Fruit fly (Drosophila melanogaster) whole organism, embryonic: ENCODE data around the gene dsf.

ENCODE experiments used
- Ada2b ChIP-seq: fragments of 200-800 bp; sonication (Bioruptor generic); IDR thresholded peaks from 2 replicates; pipeline ENCODE4 v1.3.6; 2022; ENCODE audit warnings: missing biosample characterization, missing genetic modification characterization
- C15 ChIP-seq: fragments of 200-800 bp; sonication (Bioruptor generic); IDR thresholded peaks from 3 replicates; pipeline ENCODE4 v1.3.6; 2022; ENCODE audit warnings: missing biosample characterization, missing genetic modification characterization
- CG10462 ChIP-seq: fragments of 200-800 bp; sonication (Bioruptor generic); optimal IDR thresholded peaks from 2 replicates; lab custom pipeline; 2016; ENCODE audit warnings: missing biosample characterization, missing genetic modification characterization
- CG10565 ChIP-seq: fragments of 200-800 bp; sonication (Bioruptor generic); optimal IDR thresholded peaks from 3 replicates; lab custom pipeline; 2016; ENCODE audit warnings: missing biosample characterization, mild to moderate bottlenecking, missing genetic modification characterization
- CG11695 ChIP-seq: fragments of 200-800 bp; sonication (Bioruptor generic); IDR thresholded peaks from 3 replicates; pipeline ENCODE4 v1.3.6; 2022; ENCODE audit warnings: missing biosample characterization, missing genetic modification characterization
- CG1233 ChIP-seq: fragments of 200-800 bp; sonication (Bioruptor generic); optimal IDR thresholded peaks from 4 replicates; lab custom pipeline; 2018; ENCODE audit warnings: missing biosample characterization, mild to moderate bottlenecking, missing genetic modification characterization
- CG13894 ChIP-seq: fragments of 200-800 bp; sonication (Bioruptor generic); optimal IDR thresholded peaks from 3 replicates; lab custom pipeline; 2018; ENCODE audit warnings: missing biosample characterization, mild to moderate bottlenecking, missing genetic modification characterization, moderate library complexity
- CG14014 ChIP-seq: fragments of 200-800 bp; sonication (Bioruptor generic); IDR thresholded peaks from 2 replicates; pipeline ENCODE4 v1.3.6; 2022; ENCODE audit warnings: missing biosample characterization, missing genetic modification characterization
- CG15514 ChIP-seq: fragments of 200-800 bp; sonication (Bioruptor generic); optimal IDR thresholded peaks from 3 replicates; lab custom pipeline; 2017; ENCODE audit warnings: missing biosample characterization, missing genetic modification characterization, mild to moderate bottlenecking, moderate library complexity, missing genetic modification reagents
- CG17359 ChIP-seq: fragments of 200-800 bp; sonication (Bioruptor generic); optimal IDR thresholded peaks from 3 replicates; lab custom pipeline; 2018; ENCODE audit warnings: missing biosample characterization, mild to moderate bottlenecking, missing genetic modification characterization, moderate library complexity
- CG17361 ChIP-seq: fragments of 200-800 bp; sonication (Bioruptor generic); IDR thresholded peaks from 3 replicates; pipeline ENCODE4 v1.3.6; 2022; ENCODE audit warnings: missing biosample characterization, missing genetic modification characterization
- CG2116 ChIP-seq: fragments of 200-800 bp; sonication (Bioruptor generic); optimal IDR thresholded peaks from 3 replicates; lab custom pipeline; 2018; ENCODE audit warnings: missing biosample characterization, mild to moderate bottlenecking, missing genetic modification characterization
- CG30431 ChIP-seq: fragments of 200-800 bp; sonication (Bioruptor generic); optimal IDR thresholded peaks from 2 replicates; lab custom pipeline; 2017; ENCODE audit warnings: missing biosample characterization, missing genetic modification characterization
- CG3065 ChIP-seq: fragments of 200-800 bp; sonication (Bioruptor generic); optimal IDR thresholded peaks from 2 replicates; lab custom pipeline; 2016; ENCODE audit warnings: missing biosample characterization, missing genetic modification characterization
- CG31441 ChIP-seq: fragments of 200-800 bp; sonication (Bioruptor generic); IDR thresholded peaks from 2 replicates; pipeline ENCODE4 v1.3.6; 2022; ENCODE audit warnings: missing biosample characterization, missing genetic modification characterization
- CG4282 ChIP-seq: fragments of 200-800 bp; sonication (Bioruptor generic); optimal IDR thresholded peaks from 2 replicates; lab custom pipeline; 2016; ENCODE audit warnings: missing biosample characterization, missing genetic modification characterization
- CG4854 ChIP-seq: fragments of 200-800 bp; sonication (Bioruptor generic); optimal IDR thresholded peaks from 2 replicates; lab custom pipeline; 2016; ENCODE audit warnings: missing biosample characterization, missing genetic modification characterization, inconsistent platforms
- CG5180 ChIP-seq: fragments of 200-800 bp; sonication (Bioruptor generic); optimal IDR thresholded peaks from 3 replicates; lab custom pipeline; 2017; ENCODE audit warnings: missing biosample characterization, missing genetic modification characterization, mild to moderate bottlenecking, moderate library complexity, missing genetic modification reagents
- CG5953 ChIP-seq: fragments of 200-800 bp; sonication (Bioruptor generic); IDR thresholded peaks from 2 replicates; pipeline ENCODE4 v1.3.6; 2022; ENCODE audit warnings: missing biosample characterization, missing genetic modification characterization
- CG6654 ChIP-seq: fragments of 200-800 bp; sonication (Bioruptor generic); optimal IDR thresholded peaks from 2 replicates; lab custom pipeline; 2017; ENCODE audit warnings: missing biosample characterization, mild to moderate bottlenecking, missing genetic modification characterization
- CG8290 ChIP-seq, 3 experiments: fragments of 200-800 bp; sonication (Bioruptor generic); optimal IDR thresholded peaks; 2 replicates each; lab custom pipeline; 2016 to 2019; ENCODE audit warnings: missing biosample characterization in 3 of 3, missing genetic modification characterization in 3 of 3, mild to moderate bottlenecking in 2 of 3, moderate library complexity in 1 of 3
- CG8388 ChIP-seq: fragments of 200-800 bp; sonication (Bioruptor generic); optimal IDR thresholded peaks from 2 replicates; lab custom pipeline; 2019; ENCODE audit warnings: missing biosample characterization, mild to moderate bottlenecking, missing genetic modification characterization, moderate library complexity
- CG8478 ChIP-seq: fragments of >200 bp; optimal IDR thresholded peaks from 2 replicates; lab custom pipeline; 2018
- Dfd ChIP-seq, 2 experiments: fragments of >200 bp; optimal IDR thresholded peaks; 2 replicates each; lab custom pipeline; 2017; ENCODE audit warnings: missing biosample characterization in 2 of 2, missing genetic modification characterization in 2 of 2
- Fer1 ChIP-seq: fragments of 200-800 bp; sonication (Bioruptor generic); optimal IDR thresholded peaks from 2 replicates; lab custom pipeline; 2017; ENCODE audit warnings: missing biosample characterization, mild to moderate bottlenecking, missing genetic modification characterization
- NC2α ChIP-seq: fragments of 200-800 bp; sonication (Bioruptor generic); optimal IDR thresholded peaks from 2 replicates; lab custom pipeline; 2016; ENCODE audit warnings: missing biosample characterization, missing genetic modification characterization
- Neu2 ChIP-seq: fragments of 200-800 bp; sonication (Bioruptor generic); optimal IDR thresholded peaks from 3 replicates; lab custom pipeline; 2016; ENCODE audit warnings: missing biosample characterization, missing genetic modification characterization, borderline replicate concordance
- Oli ChIP-seq: fragments of 200-800 bp; sonication (Bioruptor generic); optimal IDR thresholded peaks from 2 replicates; lab custom pipeline; 2018; ENCODE audit warnings: missing biosample characterization, mild to moderate bottlenecking, missing genetic modification characterization, moderate library complexity
- Poxn ChIP-seq: fragments of 200-800 bp; sonication (Bioruptor generic); IDR thresholded peaks from 2 replicates; pipeline ENCODE4 v1.3.6; 2022; ENCODE audit warnings: missing biosample characterization, missing genetic modification characterization
- Sry-β ChIP-seq: fragments of 200-800 bp; sonication (Bioruptor generic); optimal IDR thresholded peaks from 2 replicates; lab custom pipeline; 2018; ENCODE audit warnings: missing biosample characterization, mild to moderate bottlenecking, missing genetic modification characterization, moderate library complexity
- Xrp1 ChIP-seq: fragments of 200-800 bp; sonication (Bioruptor generic); IDR thresholded peaks from 2 replicates; pipeline ENCODE4 v1.3.6; 2022; ENCODE audit warnings: missing biosample characterization, missing genetic modification characterization
- br ChIP-seq: fragments of >200 bp; optimal IDR thresholded peaks from 2 replicates; lab custom pipeline; 2017
- cas ChIP-seq: fragments of 200-800 bp; sonication (Bioruptor generic); IDR thresholded peaks from 2 replicates; pipeline ENCODE4 v1.3.6; 2022; ENCODE audit warnings: missing biosample characterization, missing genetic modification characterization
- caup ChIP-seq: fragments of 200-800 bp; sonication (Bioruptor generic); optimal IDR thresholded peaks from 3 replicates; lab custom pipeline; 2017; ENCODE audit warnings: missing biosample characterization, mild to moderate bottlenecking, missing genetic modification characterization, moderate library complexity; ENCODE audit not compliant: severe bottlenecking
- dm ChIP-seq: fragments of 200-800 bp; sonication (Bioruptor generic); optimal IDR thresholded peaks from 3 replicates; lab custom pipeline; 2016; ENCODE audit warnings: missing biosample characterization, missing genetic modification characterization
- fd64A ChIP-seq: fragments of 200-800 bp; sonication (Bioruptor generic); optimal IDR thresholded peaks from 3 replicates; lab custom pipeline; 2018; ENCODE audit warnings: missing biosample characterization, mild to moderate bottlenecking, missing genetic modification characterization
- fu2 ChIP-seq: fragments of 200-800 bp; sonication (Bioruptor generic); optimal IDR thresholded peaks from 2 replicates; lab custom pipeline; 2016; ENCODE audit warnings: missing biosample characterization, missing genetic modification characterization
- h ChIP-seq: fragments of >200 bp; optimal IDR thresholded peaks from 2 replicates; lab custom pipeline; 2017
- hbn ChIP-seq: fragments of 200-800 bp; sonication (Bioruptor generic); IDR thresholded peaks from 2 replicates; pipeline ENCODE4 v1.3.6; 2022; ENCODE audit warnings: missing biosample characterization, missing genetic modification characterization; ENCODE audit not compliant: partially characterized antibody
- lola ChIP-seq, 3 experiments: fragments of >200 bp in 2 of 3; fragments of 200-800 bp in 1 of 3; sonication (Bioruptor generic) in 1 of 3; optimal IDR thresholded peaks; 2 replicates each; lab custom pipeline; 2017 to 2019; ENCODE audit warnings: missing biosample characterization in 3 of 3, missing genetic modification characterization in 3 of 3, mild to moderate bottlenecking in 1 of 3, moderate library complexity in 1 of 3
- p53 ChIP-seq: fragments of 200-800 bp; sonication (Bioruptor generic); optimal IDR thresholded peaks from 2 replicates; lab custom pipeline; 2016; ENCODE audit warnings: missing biosample characterization, missing genetic modification characterization
- pan ChIP-seq, 4 experiments: fragments of >200 bp in 3 of 4; fragments of 200-800 bp in 1 of 4; sonication (Bioruptor generic) in 1 of 4; optimal IDR thresholded peaks in 3 of 4; IDR thresholded peaks in 1 of 4; 2 replicates each; pipeline versions ENCODE4 v1.3.6 to Lab custom; 2017 to 2022; ENCODE audit warnings: missing biosample characterization in 2 of 4, missing genetic modification characterization in 2 of 4, mixed read lengths in 1 of 4
- pb ChIP-seq: fragments of 200-800 bp; sonication (Bioruptor generic); optimal IDR thresholded peaks from 3 replicates; lab custom pipeline; 2016; ENCODE audit warnings: missing biosample characterization, missing genetic modification characterization
- pita ChIP-seq: fragments of 200-800 bp; sonication (Bioruptor generic); optimal IDR thresholded peaks from 2 replicates; lab custom pipeline; 2017; ENCODE audit warnings: missing biosample characterization, mild to moderate bottlenecking, missing genetic modification characterization
- schlank ChIP-seq: fragments of 200-800 bp; sonication (Bioruptor generic); optimal IDR thresholded peaks from 2 replicates; lab custom pipeline; 2018; ENCODE audit warnings: missing biosample characterization, mild to moderate bottlenecking, missing genetic modification characterization
- sob ChIP-seq: fragments of 200-800 bp; sonication (Bioruptor generic); IDR thresholded peaks from 2 replicates; pipeline ENCODE4 v1.3.6; 2022; ENCODE audit warnings: missing biosample characterization, missing genetic modification characterization
- sr ChIP-seq: fragments of 200-800 bp; sonication (Bioruptor generic); IDR thresholded peaks from 3 replicates; pipeline ENCODE4 v1.3.6; 2022; ENCODE audit warnings: missing biosample characterization, missing genetic modification characterization
- trem ChIP-seq: fragments of 200-800 bp; optimal IDR thresholded peaks from 3 replicates; lab custom pipeline; 2019; ENCODE audit warnings: missing biosample characterization, mild to moderate bottlenecking, missing genetic modification characterization, moderate library complexity
- unc-4 ChIP-seq: fragments of 200-800 bp; sonication (Bioruptor generic); IDR thresholded peaks from 2 replicates; pipeline ENCODE4 v1.3.6; 2022; ENCODE audit warnings: missing biosample characterization, missing genetic modification characterization; ENCODE audit not compliant: partially characterized antibody

Gene dsf

DNA sequence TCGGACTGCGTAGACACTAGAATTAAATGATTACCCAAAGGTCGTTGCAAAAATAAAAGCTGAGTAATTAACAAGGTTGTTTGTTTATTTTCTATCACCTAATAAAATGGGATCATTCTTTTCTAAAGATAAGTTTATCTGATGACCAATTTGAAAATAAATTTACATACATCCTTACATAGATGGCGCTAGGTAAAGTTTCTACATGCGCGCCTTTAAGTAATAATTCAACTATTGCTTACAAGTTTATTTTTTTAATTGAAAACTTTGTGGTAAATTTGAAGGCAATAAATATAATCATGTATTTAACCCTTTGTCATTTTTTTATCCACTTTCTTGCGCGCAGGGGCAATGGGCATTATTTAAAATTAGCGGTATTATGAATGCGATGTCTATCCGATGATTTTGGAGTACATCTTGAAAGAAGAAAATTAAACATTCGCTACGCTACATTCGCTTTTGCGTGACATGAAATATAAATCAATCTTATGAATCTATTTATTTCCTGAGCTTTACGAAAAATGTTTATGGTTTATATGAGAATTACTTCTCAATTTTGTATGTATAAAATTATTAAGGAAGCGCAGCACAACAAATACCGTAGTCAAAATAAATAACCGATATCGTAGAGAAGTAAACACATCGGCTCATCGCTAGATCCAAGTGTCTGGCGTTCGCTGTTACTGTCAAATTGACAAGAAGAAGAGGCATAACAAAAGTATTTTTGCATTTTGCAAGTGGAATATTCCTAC is 23.2 kb downstream of the dsf start, which contains the start of gene CG9044 (continued):
- TF ChIP-seq pita (GFP tag; lab: Kevin White, UChicago), result no peak
- TF ChIP-seq CG17359, result no peak
- TF ChIP-seq trem (tag; lab: Kevin White, UChicago), result peak; percentile 17
- no peak for TF ChIP-seq Fer1 (GFP tag; lab: Kevin White, UChicago)
- no peak for TF ChIP-seq p53 (GFP tag; lab: Kevin White, UChicago)
- TF ChIP-seq CG6654, result no peak
- TF ChIP-seq CG15514 (GFP tag; lab: Kevin White, UChicago), result no peak
- no peak for TF ChIP-seq CG10462 (GFP tag; lab: Kevin White, UChicago)
- peak; percentile 86 for TF ChIP-seq hbn (GFP tag; lab: Robert Waterston, UW)
- no peak for TF ChIP-seq CG30431 (GFP tag; lab: Kevin White, UChicago)
- TF ChIP-seq cas (GFP tag; lab: Robert Waterston, UW), result no peak
- no peak for TF ChIP-seq fd64A
- TF ChIP-seq C15 (GFP tag; lab: Robert Waterston, UW), result no peak
- TF ChIP-seq NC2α, result peak; percentile 48
- TF ChIP-seq CG8388, result no peak
- TF ChIP-seq CG10565 (GFP tag; lab: Kevin White, UChicago), result no peak
- TF ChIP-seq Poxn (GFP tag; lab: Robert Waterston, UW), result no peak
- no peak for TF ChIP-seq pb (GFP tag; lab: Kevin White, UChicago)
- TF ChIP-seq CG8478, result no peak
- peak; percentile 74; the same call in 1 of the 2 replicates for TF ChIP-seq sob
- TF ChIP-seq CG14014 (GFP tag; lab: Robert Waterston, UW), result peak; percentile 16; the same call in 1 of the 2 replicates
- TF ChIP-seq sr (GFP tag; lab: Robert Waterston, UW), result no peak
- no peak for TF ChIP-seq Dfd (GFP tag; optimal IDR thresholded peaks at IDR 0.05; lab: Kevin White, UChicago)
- peak; percentile 13 for TF ChIP-seq dm
- no peak for TF ChIP-seq CG13894
- TF ChIP-seq Ada2b (GFP tag; lab: Robert Waterston, UW), result peak; percentile 45; the same call in 1 of the 2 replicates
- TF ChIP-seq CG31441 (GFP tag; lab: Robert Waterston, UW), result no peak
- peak in 1 of 3 experiments; percentile 53 for TF ChIP-seq lola (GFP tag; optimal IDR thresholded peaks at IDR 0.05; lab: Kevin White, UChicago)
- TF ChIP-seq CG1233 (GFP tag; lab: Kevin White, UChicago), result peak; percentile 39
- TF ChIP-seq CG8290 (GFP tag; optimal IDR thresholded peaks at IDR 0.05; lab: Kevin White, UChicago), result peak; percentile 60
- TF ChIP-seq CG8290 (tag; optimal IDR thresholded peaks at IDR 0.05; lab: Kevin White, UChicago), result no peak
- TF ChIP-seq CG4282 (GFP tag; lab: Kevin White, UChicago), result no peak
- peak; percentile 70 for TF ChIP-seq fu2 (GFP tag; lab: Kevin White, UChicago)
- TF ChIP-seq schlank (tag; lab: Kevin White, UChicago), result no peak
- peak; percentile 16 for TF ChIP-seq CG4854 (GFP tag; lab: Kevin White, UChicago)
- TF ChIP-seq CG5953 (GFP tag; lab: Robert Waterston, UW), result no peak
- no peak for TF ChIP-seq caup (GFP tag; lab: Kevin White, UChicago)
- no peak; the same call in 1 of the 3 replicates for TF ChIP-seq CG17361 (GFP tag; lab: Robert Waterston, UW)
- TF ChIP-seq pan (optimal IDR thresholded peaks at IDR 0.05; lab: Kevin White, UChicago), result no peak
- no peak for TF ChIP-seq pan (GFP tag; optimal IDR thresholded peaks at IDR 0.05 in 1 of 2, IDR thresholded peaks at IDR 0.05 in 1 of 2)
- TF ChIP-seq CG11695, result no peak
- TF ChIP-seq CG2116 (GFP tag; lab: Kevin White, UChicago), result peak; percentile 62
- TF ChIP-seq br (lab: Kevin White, UChicago), result no peak
- peak; percentile 30 for TF ChIP-seq Neu2 (GFP tag; lab: Kevin White, UChicago)
- TF ChIP-seq CG5180 (GFP tag; lab: Kevin White, UChicago), result no peak
- peak; percentile 8 for TF ChIP-seq Sry-β (GFP tag; lab: Kevin White, UChicago)
- no peak for TF ChIP-seq CG3065 (GFP tag; lab: Kevin White, UChicago)
- TF ChIP-seq h (lab: Kevin White, UChicago), result no peak
- TF ChIP-seq Xrp1 (GFP tag; lab: Robert Waterston, UW), result peak; percentile 42; the same call in 1 of the 2 replicates
- peak; percentile 85 for TF ChIP-seq unc-4 (GFP tag; lab: Robert Waterston, UW)
- no peak for TF ChIP-seq Oli (tag; lab: Kevin White, UChicago)
